Fruit fly (Drosophila melanogaster) whole organism, embryonic: ENCODE measurements around the gene MSBP.

Experiments used
- Abd-B ChIP-seq: fragments of 200-800 bp; sonication (Bioruptor generic); optimal IDR thresholded peaks from 2 replicates; lab custom pipeline; 2018; ENCODE audit warnings: missing biosample characterization, mild to moderate bottlenecking, missing genetic modification characterization, moderate library complexity
- Asciz ChIP-seq: fragments of 200-800 bp; sonication (Bioruptor generic); optimal IDR thresholded peaks from 2 replicates; lab custom pipeline; 2017; ENCODE audit warnings: missing biosample characterization, mild to moderate bottlenecking, missing genetic modification characterization, missing genetic modification reagents
- B-H2 ChIP-seq: fragments of 200-800 bp; sonication (Bioruptor generic); optimal IDR thresholded peaks from 2 replicates; lab custom pipeline; 2018; ENCODE audit warnings: missing biosample characterization, mild to moderate bottlenecking, missing genetic modification characterization
- CG10267 ChIP-seq: fragments of 200-800 bp; sonication (Bioruptor generic); optimal IDR thresholded peaks from 2 replicates; lab custom pipeline; 2018; ENCODE audit warnings: missing biosample characterization, mild to moderate bottlenecking, missing genetic modification characterization, moderate library complexity
- CG11093 ChIP-seq: fragments of 200-800 bp; sonication (Bioruptor generic); IDR thresholded peaks from 3 replicates; pipeline ENCODE4 v1.3.6; 2022; ENCODE audit warnings: missing biosample characterization, missing genetic modification characterization
- CG11723 ChIP-seq: fragments of 200-800 bp; sonication (Bioruptor generic); optimal IDR thresholded peaks from 2 replicates; lab custom pipeline; 2017; ENCODE audit warnings: missing biosample characterization, mild to moderate bottlenecking, missing genetic modification characterization
- CG1233 ChIP-seq: fragments of 200-800 bp; sonication (Bioruptor generic); optimal IDR thresholded peaks from 4 replicates; lab custom pipeline; 2018; ENCODE audit warnings: missing biosample characterization, mild to moderate bottlenecking, missing genetic modification characterization
- CG12659 ChIP-seq: fragments of 200-800 bp; sonication (Bioruptor generic); optimal IDR thresholded peaks from 3 replicates; lab custom pipeline; 2017; ENCODE audit warnings: mild to moderate bottlenecking, missing biosample characterization, missing genetic modification reagents, missing genetic modification characterization
- CG12769 ChIP-seq: fragments of 200-800 bp; sonication (Bioruptor generic); optimal IDR thresholded peaks from 2 replicates; lab custom pipeline; 2019; ENCODE audit warnings: missing biosample characterization, mild to moderate bottlenecking, missing genetic modification characterization, moderate library complexity
- CG15011 ChIP-seq: fragments of 200-800 bp; sonication (Bioruptor generic); optimal IDR thresholded peaks from 3 replicates; lab custom pipeline; 2018; ENCODE audit warnings: missing biosample characterization, mild to moderate bottlenecking, missing genetic modification characterization
- CG15073 ChIP-seq: fragments of 200-800 bp; sonication (Bioruptor generic); optimal IDR thresholded peaks from 2 replicates; lab custom pipeline; 2016; ENCODE audit warnings: missing biosample characterization, missing genetic modification characterization
- CG17186 ChIP-seq: fragments of 200-800 bp; sonication (Bioruptor generic); optimal IDR thresholded peaks from 3 replicates; lab custom pipeline; 2017; ENCODE audit warnings: missing biosample characterization, missing genetic modification reagents, missing genetic modification characterization
- CG17359 ChIP-seq: fragments of 200-800 bp; sonication (Bioruptor generic); optimal IDR thresholded peaks from 3 replicates; lab custom pipeline; 2018; ENCODE audit warnings: missing biosample characterization, mild to moderate bottlenecking, missing genetic modification characterization, moderate library complexity
- CG31365 ChIP-seq: fragments of 200-800 bp; sonication (Bioruptor generic); optimal IDR thresholded peaks from 2 replicates; lab custom pipeline; 2018; ENCODE audit warnings: missing biosample characterization, mild to moderate bottlenecking, missing genetic modification characterization
- CG4854 ChIP-seq: fragments of 200-800 bp; sonication (Bioruptor generic); optimal IDR thresholded peaks from 2 replicates; lab custom pipeline; 2016; ENCODE audit warnings: missing biosample characterization, missing genetic modification characterization, inconsistent platforms
- CG8359 ChIP-seq: fragments of 200-800 bp; sonication (Bioruptor generic); optimal IDR thresholded peaks from 2 replicates; lab custom pipeline; 2017; ENCODE audit warnings: missing biosample characterization, mild to moderate bottlenecking, missing genetic modification characterization, borderline replicate concordance
- CG8944 ChIP-seq: fragments of 200-800 bp; sonication (Bioruptor generic); optimal IDR thresholded peaks from 3 replicates; lab custom pipeline; 2016; ENCODE audit warnings: missing biosample characterization, missing genetic modification characterization
- CG9932 ChIP-seq: fragments of 200-800 bp; sonication (Bioruptor generic); IDR thresholded peaks from 2 replicates; pipeline ENCODE4 v1.3.6; 2022; ENCODE audit warnings: missing biosample characterization, missing genetic modification characterization
- CkIIα-i1 ChIP-seq: fragments of 200-800 bp; sonication (Bioruptor generic); IDR thresholded peaks from 2 replicates; pipeline ENCODE4 v1.3.6; 2022; ENCODE audit warnings: missing biosample characterization, missing genetic modification characterization
- CrebB ChIP-seq: fragments of 200-800 bp; sonication (Bioruptor generic); optimal IDR thresholded peaks from 3 replicates; lab custom pipeline; 2018; ENCODE audit warnings: missing biosample characterization, mild to moderate bottlenecking, missing genetic modification characterization
- D ChIP-seq, 2 experiments: fragments of 200-800 bp in 1 of 2; fragments of >200 bp in 1 of 2; sonication (Bioruptor generic) in 1 of 2; optimal IDR thresholded peaks; 2 replicates in 1 of 2; 3 replicates in 1 of 2; lab custom pipeline; 2017; ENCODE audit warnings: mild to moderate bottlenecking in 1 of 2, missing biosample characterization in 1 of 2, missing genetic modification characterization in 1 of 2, missing genetic modification reagents in 1 of 2
- Dll ChIP-seq: fragments of 200-800 bp; sonication (Bioruptor generic); IDR thresholded peaks from 4 replicates; pipeline ENCODE4 v1.3.6; 2022; ENCODE audit warnings: missing biosample characterization, missing genetic modification characterization; ENCODE audit not compliant: partially characterized antibody
- Fer1 ChIP-seq: fragments of 200-800 bp; sonication (Bioruptor generic); optimal IDR thresholded peaks from 2 replicates; lab custom pipeline; 2017; ENCODE audit warnings: missing biosample characterization, mild to moderate bottlenecking, missing genetic modification characterization
- H2.0 ChIP-seq: fragments of 200-800 bp; sonication (Bioruptor generic); IDR thresholded peaks from 2 replicates; pipeline ENCODE4 v1.3.6; 2022; ENCODE audit warnings: missing biosample characterization, missing genetic modification characterization
- MESR4 ChIP-seq: fragments of 200-800 bp; sonication (Bioruptor generic); optimal IDR thresholded peaks from 2 replicates; lab custom pipeline; 2018; ENCODE audit warnings: missing biosample characterization, mild to moderate bottlenecking, missing genetic modification characterization, moderate library complexity
- MTF-1 ChIP-seq: fragments of 200-800 bp; sonication (Bioruptor generic); optimal IDR thresholded peaks from 2 replicates; lab custom pipeline; 2018; ENCODE audit warnings: missing biosample characterization, mild to moderate bottlenecking, missing genetic modification characterization, borderline replicate concordance
- Max ChIP-seq: fragments of 200-800 bp; sonication (Bioruptor generic); optimal IDR thresholded peaks from 2 replicates; lab custom pipeline; 2016; ENCODE audit warnings: missing biosample characterization, mild to moderate bottlenecking, missing genetic modification characterization
- Med ChIP-seq: fragments of 200-800 bp; sonication (Bioruptor generic); peaks from one replicate; lab custom pipeline; 2016; ENCODE audit warnings: missing biosample characterization, missing genetic modification characterization, mild to moderate bottlenecking, inconsistent platforms, moderate library complexity
- Nf-YA ChIP-seq: fragments of 200-800 bp; sonication (Bioruptor generic); IDR thresholded peaks from 2 replicates; pipeline ENCODE4 v1.3.6; 2022; ENCODE audit warnings: missing biosample characterization, missing genetic modification characterization
- Nf-YC ChIP-seq: fragments of 200-800 bp; optimal IDR thresholded peaks from 3 replicates; lab custom pipeline; 2019; ENCODE audit warnings: missing biosample characterization, mild to moderate bottlenecking, missing genetic modification characterization, moderate library complexity
- Side ChIP-seq: fragments of 200-800 bp; sonication (Bioruptor generic); optimal IDR thresholded peaks from 2 replicates; lab custom pipeline; 2016; ENCODE audit warnings: missing biosample characterization, missing genetic modification characterization
- Xbp1 ChIP-seq: fragments of 200-800 bp; sonication (Bioruptor generic); optimal IDR thresholded peaks from 3 replicates; lab custom pipeline; 2016; ENCODE audit warnings: missing biosample characterization, mild to moderate bottlenecking, missing genetic modification characterization
- amos ChIP-seq: fragments of 200-800 bp; sonication (Bioruptor generic); IDR thresholded peaks from 2 replicates; pipeline ENCODE4 v1.3.6; 2022; ENCODE audit warnings: missing biosample characterization, missing genetic modification characterization; ENCODE audit not compliant: partially characterized antibody
- bigmax ChIP-seq: fragments of 200-800 bp; sonication (Bioruptor generic); optimal IDR thresholded peaks from 2 replicates; lab custom pipeline; 2018; ENCODE audit warnings: missing biosample characterization, mild to moderate bottlenecking, missing genetic modification characterization
- br ChIP-seq: fragments of >200 bp; optimal IDR thresholded peaks from 2 replicates; lab custom pipeline; 2017
- chinmo ChIP-seq: fragments of 200-800 bp; sonication (Bioruptor generic); IDR thresholded peaks from 4 replicates; pipeline ENCODE4 v1.3.6; 2022; ENCODE audit warnings: missing biosample characterization, missing genetic modification characterization; ENCODE audit not compliant: partially characterized antibody
- dpn ChIP-seq, 2 experiments: fragments of 200-800 bp; sonication (Bioruptor generic); optimal IDR thresholded peaks; 3 replicates each; lab custom pipeline; 2016; ENCODE audit warnings: missing biosample characterization in 2 of 2, missing genetic modification characterization in 2 of 2
- gcm ChIP-seq: fragments of 200-800 bp; sonication (Bioruptor generic); optimal IDR thresholded peaks from 2 replicates; lab custom pipeline; 2019; ENCODE audit warnings: missing biosample characterization, mild to moderate bottlenecking, missing genetic modification characterization, moderate library complexity
- grau ChIP-seq: fragments of 200-800 bp; optimal IDR thresholded peaks from 3 replicates; lab custom pipeline; 2019; ENCODE audit warnings: missing biosample characterization, mild to moderate bottlenecking, missing genetic modification characterization, moderate library complexity
- jigr1 ChIP-seq: fragments of 200-800 bp; sonication (Bioruptor generic); IDR thresholded peaks from 3 replicates; pipeline ENCODE4 v1.3.6; 2022; ENCODE audit warnings: missing biosample characterization, missing genetic modification characterization
- mirr ChIP-seq: fragments of 200-800 bp; sonication (Bioruptor generic); optimal IDR thresholded peaks from 3 replicates; lab custom pipeline; 2018; ENCODE audit warnings: missing biosample characterization, mild to moderate bottlenecking, missing genetic modification characterization
- nerfin-2 ChIP-seq: fragments of 200-800 bp; sonication (Bioruptor generic); IDR thresholded peaks from 2 replicates; pipeline ENCODE4 v1.3.6; 2022; ENCODE audit warnings: missing biosample characterization, missing genetic modification characterization; ENCODE audit not compliant: partially characterized antibody
- nom ChIP-seq: fragments of 200-800 bp; sonication (Bioruptor generic); optimal IDR thresholded peaks from 2 replicates; lab custom pipeline; 2017; ENCODE audit warnings: missing biosample characterization, missing genetic modification characterization, mild to moderate bottlenecking, moderate library complexity, missing genetic modification reagents
- oc ChIP-seq: fragments of 200-800 bp; sonication (Bioruptor generic); optimal IDR thresholded peaks from 2 replicates; lab custom pipeline; 2018; ENCODE audit warnings: missing biosample characterization, mild to moderate bottlenecking, missing genetic modification characterization, moderate library complexity
- run ChIP-seq: fragments of 200-800 bp; sonication (Bioruptor generic); optimal IDR thresholded peaks from 3 replicates; lab custom pipeline; 2018; ENCODE audit warnings: missing biosample characterization, mild to moderate bottlenecking, missing genetic modification characterization
- tll ChIP-seq, 2 experiments: fragments of 200-800 bp in 1 of 2; fragments of >200 bp in 1 of 2; sonication (Bioruptor generic) in 1 of 2; optimal IDR thresholded peaks; 2 replicates each; lab custom pipeline; 2017 to 2019; ENCODE audit warnings: missing biosample characterization in 2 of 2, missing genetic modification characterization in 2 of 2, mild to moderate bottlenecking in 1 of 2, moderate library complexity in 1 of 2
- tna ChIP-seq: fragments of 200-800 bp; sonication (Bioruptor generic); IDR thresholded peaks from 2 replicates; pipeline ENCODE4 v1.3.6; 2022; ENCODE audit warnings: missing biosample characterization, missing genetic modification characterization; ENCODE audit not compliant: partially characterized antibody
- unc-4 ChIP-seq: fragments of 200-800 bp; sonication (Bioruptor generic); IDR thresholded peaks from 2 replicates; pipeline ENCODE4 v1.3.6; 2022; ENCODE audit warnings: missing biosample characterization, missing genetic modification characterization; ENCODE audit not compliant: partially characterized antibody
- zen2 ChIP-seq: fragments of 200-800 bp; sonication (Bioruptor generic); IDR thresholded peaks from 3 replicates; pipeline ENCODE4 v1.3.6; 2022; ENCODE audit warnings: missing biosample characterization, missing genetic modification characterization; ENCODE audit not compliant: partially characterized antibody

Gene MSBP

dm6 chrX:15841346-15841745 lies 48.6 kb downstream of the MSBP start (continued):
- TF ChIP-seq chinmo (GFP tag; lab: Robert Waterston, UW) (peak; percentile 81; the same call in 3 of the 4 replicates), CG8944 (no peak), CG11093 (GFP tag; lab: Robert Waterston, UW) (no peak), CG17186 (no peak), bigmax (GFP tag; lab: Kevin White, UChicago) (no peak), Max (no peak), CG17359 (no peak), grau (no peak), unc-4 (GFP tag; lab: Robert Waterston, UW) (peak; percentile 47), MESR4 (no peak), CG10267 (tag; lab: Kevin White, UChicago) (no peak), CG15073 (GFP tag; lab: Kevin White, UChicago) (no peak), D (optimal IDR thresholded peaks at IDR 0.05; lab: Kevin White, UChicago) (no peak), D (GFP tag; optimal IDR thresholded peaks at IDR 0.05; lab: Kevin White, UChicago) (no peak), nerfin-2 (GFP tag; lab: Robert Waterston, UW) (peak; percentile 96), CkIIα-i1 (GFP tag; lab: Robert Waterston, UW) (no peak), CG1233 (GFP tag; lab: Kevin White, UChicago) (no peak), CG9932 (GFP tag; lab: Robert Waterston, UW) (no peak), CG12769 (no peak), CG15011 (GFP tag; lab: Kevin White, UChicago) (no peak), nom (GFP tag; lab: Kevin White, UChicago) (no peak), Side (GFP tag; lab: Kevin White, UChicago) (no peak), Asciz (GFP tag; lab: Kevin White, UChicago) (no peak), Dll (GFP tag; lab: Robert Waterston, UW) (peak; percentile 65; the same call in 3 of the 4 replicates), jigr1 (no peak), dpn (GFP tag; optimal IDR thresholded peaks at IDR 0.05; lab: Kevin White, UChicago) (no peak), br (lab: Kevin White, UChicago) (no peak), oc (tag; lab: Kevin White, UChicago) (no peak), Xbp1 (GFP tag; lab: Kevin White, UChicago) (no peak), CG11723 (no peak), B-H2 (no peak), amos (GFP tag; lab: Robert Waterston, UW) (peak; percentile 70), Fer1 (GFP tag; lab: Kevin White, UChicago) (no peak), CG8359 (GFP tag; lab: Kevin White, UChicago) (no peak), Abd-B (GFP tag; lab: Kevin White, UChicago) (no peak), Med (GFP tag; lab: Kevin White, UChicago) (no peak), tll (GFP tag; optimal IDR thresholded peaks at IDR 0.05; lab: Kevin White, UChicago) (no peak), mirr (GFP tag; lab: Kevin White, UChicago) (no peak), MTF-1 (no peak), Nf-YC (tag; lab: Kevin White, UChicago) (no peak), H2.0 (GFP tag; lab: Robert Waterston, UW) (no peak), tna (GFP tag; lab: Robert Waterston, UW) (peak; percentile 98), zen2 (peak; percentile 90; the same call in 2 of the 3 replicates), CrebB (tag; lab: Kevin White, UChicago) (no peak), gcm (GFP tag; lab: Kevin White, UChicago) (no peak), CG31365 (tag; lab: Kevin White, UChicago) (no peak), Nf-YA (GFP tag; lab: Robert Waterston, UW) (no peak), CG4854 (no peak), run (tag; lab: Kevin White, UChicago) (no peak), CG12659 (GFP tag; lab: Kevin White, UChicago) (no peak)
